Worm (Caenorhabditis elegans) whole organism, L1 larva: ENCODE data around the gene dagl-2.

Experiments used
- nhr-28 ChIP-seq: fragments of 150-350 bp; optimal IDR thresholded peaks from 2 replicates; lab custom pipeline; 2014; ENCODE audit warnings: missing biosample characterization, missing genetic modification characterization
- nhr-76 ChIP-seq: sonication (generic microtip); optimal IDR thresholded peaks from 2 replicates; lab custom pipeline; 2017; ENCODE audit warnings: missing biosample characterization, missing genetic modification characterization

ce11 chrIII:764884-765283 is 18.2 kb downstream of the dagl-2 start, which contains the start of gene ptl-1:
- no peak for TF ChIP-seq nhr-76 (tag; lab: Kevin White, UChicago)
- TF ChIP-seq nhr-28 (tag; lab: Kevin White, UChicago) = no peak
